Worm (Caenorhabditis elegans) whole organism, L2 larva: ENCODE results near the gene chdh-1.

Experiments used
- C34F6.9 ChIP-seq: fragments of 150-350 bp; optimal IDR thresholded peaks from 2 replicates; lab custom pipeline; 2014; ENCODE audit warnings: missing biosample characterization, missing genetic modification characterization
- F13H6.1 ChIP-seq: sonication (generic microtip); optimal IDR thresholded peaks from 2 replicates; lab custom pipeline; 2016; ENCODE audit warnings: missing genetic modification characterization, missing compliant biosample characterization
- R02D3.7 ChIP-seq: fragments of 150-350 bp; optimal IDR thresholded peaks from 2 replicates; lab custom pipeline; 2014; ENCODE audit warnings: missing biosample characterization, missing genetic modification characterization
- Y55F3AM.14 ChIP-seq: fragments of 200-800 bp; sonication (Bioruptor generic); optimal IDR thresholded peaks from 2 replicates; lab custom pipeline; 2018; ENCODE audit warnings: mild to moderate bottlenecking, missing genetic modification characterization, missing compliant biosample characterization
- ZK546.5 ChIP-seq: sonication (generic microtip); optimal IDR thresholded peaks from 2 replicates; lab custom pipeline; 2017; ENCODE audit warnings: missing biosample characterization, missing genetic modification characterization
- alr-1 ChIP-seq: fragments of 150-350 bp; optimal IDR thresholded peaks from 2 replicates; lab custom pipeline; 2014; ENCODE audit warnings: missing biosample characterization, missing genetic modification characterization
- aly-2 ChIP-seq: fragments of 150-350 bp; optimal IDR thresholded peaks from 2 replicates; lab custom pipeline; 2014; ENCODE audit warnings: missing biosample characterization, missing genetic modification characterization
- ama-1 ChIP-seq: fragments of 150-350 bp; optimal IDR thresholded peaks from 2 replicates; lab custom pipeline; 2018; ENCODE audit warnings: inconsistent platforms
- blmp-1 ChIP-seq: sonication (generic microtip); optimal IDR thresholded peaks from 2 replicates; lab custom pipeline; 2017; ENCODE audit warnings: missing genetic modification characterization, mild to moderate bottlenecking, missing compliant biosample characterization, antibody characterized with exemption, moderate library complexity; ENCODE audit not compliant: insufficient read depth
- ceh-16 ChIP-seq: fragments of 150-350 bp; optimal IDR thresholded peaks from 2 replicates; lab custom pipeline; 2014; ENCODE audit warnings: missing biosample characterization, missing genetic modification characterization
- ceh-82 ChIP-seq: fragments of 150-350 bp; optimal IDR thresholded peaks from 2 replicates; lab custom pipeline; 2014; ENCODE audit warnings: missing biosample characterization, missing genetic modification characterization
- crh-2 ChIP-seq: sonication (generic microtip); optimal IDR thresholded peaks from 2 replicates; lab custom pipeline; 2017; ENCODE audit warnings: missing biosample characterization, missing genetic modification characterization
- dmd-4 ChIP-seq: sonication (generic microtip); optimal IDR thresholded peaks from 2 replicates; lab custom pipeline; 2017; ENCODE audit warnings: missing biosample characterization, missing genetic modification characterization
- egl-27 ChIP-seq: sonication (generic microtip); optimal IDR thresholded peaks from 3 replicates; lab custom pipeline; 2017; ENCODE audit warnings: missing biosample characterization, missing genetic modification reagents, missing genetic modification characterization
- elt-1 ChIP-seq: fragments of 150-350 bp; optimal IDR thresholded peaks from 2 replicates; lab custom pipeline; 2014; ENCODE audit warnings: missing biosample characterization, missing genetic modification characterization
- elt-3 ChIP-seq: sonication (generic microtip); optimal IDR thresholded peaks from 2 replicates; lab custom pipeline; 2017; ENCODE audit warnings: missing biosample characterization, missing genetic modification characterization
- fos-1 ChIP-seq: fragments of 150-350 bp; optimal IDR thresholded peaks from 2 replicates; lab custom pipeline; 2014; ENCODE audit warnings: missing biosample characterization, missing genetic modification characterization
- gmeb-1 ChIP-seq: fragments of 150-350 bp; optimal IDR thresholded peaks from 2 replicates; lab custom pipeline; 2014; ENCODE audit warnings: missing biosample characterization, missing genetic modification characterization
- lin-11 ChIP-seq: fragments of 150-350 bp; sonication (generic microtip); optimal IDR thresholded peaks from 2 replicates; lab custom pipeline; 2014; ENCODE audit warnings: missing biosample characterization, missing genetic modification characterization, inconsistent platforms, mixed read lengths
- lin-13 ChIP-seq: fragments of 150-350 bp; optimal IDR thresholded peaks from 2 replicates; lab custom pipeline; 2014; ENCODE audit warnings: missing biosample characterization, missing genetic modification reagents, missing genetic modification characterization
- lin-39 ChIP-seq: fragments of 150-350 bp; optimal IDR thresholded peaks from 2 replicates; lab custom pipeline; 2014; ENCODE audit warnings: missing biosample characterization, missing genetic modification reagents, missing genetic modification characterization
- lsy-2 ChIP-seq, 2 experiments: fragments of 150-350 bp in 1 of 2; sonication (generic microtip) in 1 of 2; optimal IDR thresholded peaks; 2 replicates each; lab custom pipeline; 2014 to 2017; ENCODE audit warnings: missing biosample characterization in 2 of 2, missing genetic modification characterization in 2 of 2
- mab-5 ChIP-seq: fragments of 150-350 bp; optimal IDR thresholded peaks from 2 replicates; lab custom pipeline; 2014; ENCODE audit warnings: missing biosample characterization, missing genetic modification characterization
- mbf-1 ChIP-seq: sonication (generic microtip); optimal IDR thresholded peaks from 2 replicates; lab custom pipeline; 2017; ENCODE audit warnings: missing biosample characterization, missing genetic modification characterization
- mdl-1 ChIP-seq, 2 experiments: fragments of 150-350 bp in 1 of 2; sonication (generic microtip) in 1 of 2; optimal IDR thresholded peaks; 2 replicates each; lab custom pipeline; 2017; ENCODE audit warnings: missing biosample characterization in 2 of 2, missing genetic modification characterization in 2 of 2
- nhr-10 ChIP-seq: sonication (generic microtip); optimal IDR thresholded peaks from 2 replicates; lab custom pipeline; 2017; ENCODE audit warnings: missing biosample characterization, missing genetic modification characterization
- nhr-11 ChIP-seq: fragments of 150-350 bp; optimal IDR thresholded peaks from 2 replicates; lab custom pipeline; 2014; ENCODE audit warnings: missing biosample characterization, missing genetic modification characterization
- nhr-12 ChIP-seq: fragments of 150-350 bp; optimal IDR thresholded peaks from 2 replicates; lab custom pipeline; 2014; ENCODE audit warnings: missing biosample characterization, missing genetic modification characterization
- nhr-129 ChIP-seq: fragments of 150-350 bp; optimal IDR thresholded peaks from 2 replicates; lab custom pipeline; 2014; ENCODE audit warnings: missing biosample characterization, missing genetic modification characterization
- nhr-21 ChIP-seq: fragments of 150-350 bp; optimal IDR thresholded peaks from 2 replicates; lab custom pipeline; 2014; ENCODE audit warnings: missing biosample characterization, missing genetic modification characterization
- nhr-23 ChIP-seq: fragments of 150-350 bp; optimal IDR thresholded peaks from 2 replicates; lab custom pipeline; 2014; ENCODE audit warnings: missing biosample characterization, missing genetic modification reagents, missing genetic modification characterization
- nhr-237 ChIP-seq: fragments of 150-350 bp; optimal IDR thresholded peaks from 2 replicates; lab custom pipeline; 2014; ENCODE audit warnings: missing biosample characterization, missing genetic modification characterization
- nhr-25 ChIP-seq: fragments of 150-350 bp; sonication (generic microtip); optimal IDR thresholded peaks from 3 replicates; lab custom pipeline; 2014; ENCODE audit warnings: missing biosample characterization, missing genetic modification characterization
- nhr-6 ChIP-seq: fragments of 150-350 bp; optimal IDR thresholded peaks from 2 replicates; lab custom pipeline; 2014; ENCODE audit warnings: missing biosample characterization, missing genetic modification characterization
- nhr-77 ChIP-seq: fragments of 150-350 bp; optimal IDR thresholded peaks from 2 replicates; lab custom pipeline; 2014; ENCODE audit warnings: missing biosample characterization, missing genetic modification characterization
- peb-1 ChIP-seq: fragments of 150-350 bp; optimal IDR thresholded peaks from 2 replicates; lab custom pipeline; 2014; ENCODE audit warnings: missing biosample characterization, missing genetic modification characterization
- sem-4 ChIP-seq: fragments of 150-350 bp; optimal IDR thresholded peaks from 2 replicates; lab custom pipeline; 2014; ENCODE audit warnings: missing biosample characterization, missing genetic modification reagents, missing genetic modification characterization
- skn-1 ChIP-seq: sonication (generic microtip); optimal IDR thresholded peaks from 2 replicates; lab custom pipeline; 2017; ENCODE audit warnings: missing biosample characterization, missing genetic modification characterization
- sma-3 ChIP-seq: sonication (generic microtip); optimal IDR thresholded peaks from 2 replicates; lab custom pipeline; 2016; ENCODE audit warnings: missing genetic modification reagents, missing genetic modification characterization, missing compliant biosample characterization
- sma-9 ChIP-seq, 2 experiments: fragments of 150-350 bp in 1 of 2; sonication (generic microtip) in 1 of 2; optimal IDR thresholded peaks; 2 replicates each; lab custom pipeline; 2014 to 2016; ENCODE audit warnings: missing genetic modification characterization in 2 of 2, mild to moderate bottlenecking in 1 of 2, missing biosample characterization in 1 of 2, missing compliant biosample characterization in 1 of 2, missing genetic modification reagents in 1 of 2, moderate library complexity in 1 of 2
- snpc-4 ChIP-seq: fragments of 150-350 bp; optimal IDR thresholded peaks from 2 replicates; lab custom pipeline; 2014; ENCODE audit warnings: missing biosample characterization, missing genetic modification characterization
- unc-39 ChIP-seq: fragments of 150-350 bp; optimal IDR thresholded peaks from 2 replicates; lab custom pipeline; 2014; ENCODE audit warnings: missing biosample characterization, missing genetic modification characterization
- unc-55 ChIP-seq: fragments of 150-350 bp; sonication (generic microtip); optimal IDR thresholded peaks from 3 replicates; lab custom pipeline; 2014; ENCODE audit warnings: missing biosample characterization, missing genetic modification reagents, missing genetic modification characterization
- unc-62 ChIP-seq: fragments of 150-350 bp; optimal IDR thresholded peaks from 2 replicates; lab custom pipeline; 2014; ENCODE audit warnings: missing biosample characterization, missing genetic modification reagents, missing genetic modification characterization
- zag-1 ChIP-seq: fragments of 150-350 bp; optimal IDR thresholded peaks from 2 replicates; lab custom pipeline; 2014; ENCODE audit warnings: missing biosample characterization, missing genetic modification characterization
- ztf-1 ChIP-seq: fragments of 200-800 bp; sonication (Bioruptor generic); conservative IDR thresholded peaks from 2 replicates; pipeline ENCODE4 v1.3.6; 2022; ENCODE audit warnings: missing genetic modification characterization, missing compliant biosample characterization
- ztf-11 ChIP-seq: sonication (generic microtip); optimal IDR thresholded peaks from 2 replicates; lab custom pipeline; 2017; ENCODE audit warnings: missing biosample characterization, missing genetic modification characterization
- ztf-4 ChIP-seq: fragments of 150-350 bp; optimal IDR thresholded peaks from 2 replicates; lab custom pipeline; 2014; ENCODE audit warnings: missing biosample characterization, missing genetic modification characterization

Gene chdh-1

ce11 chrII:8740326-8740949 lies 41.7 kb upstream of the chdh-1 start:
- no peak for TF ChIP-seq nhr-237 (tag; lab: Kevin White, UChicago)
- no peak for TF ChIP-seq mab-5 (tag; lab: Kevin White, UChicago)
- TF ChIP-seq nhr-23 (tag; lab: Kevin White, UChicago): no peak
- TF ChIP-seq blmp-1: peak; percentile 39
- TF ChIP-seq nhr-11: no peak
- no peak for TF ChIP-seq ztf-11 (tag; lab: Kevin White, UChicago)
- TF ChIP-seq nhr-129 (tag; lab: Kevin White, UChicago): peak; percentile 41
- no peak for TF ChIP-seq R02D3.7 (tag; lab: Kevin White, UChicago)
- no peak for TF ChIP-seq aly-2 (tag; lab: Kevin White, UChicago)
- TF ChIP-seq Y55F3AM.14 (GFP tag; lab: Kevin White, UChicago): peak; percentile 46
- TF ChIP-seq elt-3 (tag; lab: Kevin White, UChicago): no peak
- no peak for TF ChIP-seq nhr-12 (tag; lab: Kevin White, UChicago)
- peak; percentile 5 for TF ChIP-seq lin-13 (GFP tag; lab: Kevin White, UChicago)
- TF ChIP-seq ama-1 (lab: Kevin White, UChicago): no peak
- TF ChIP-seq mbf-1: no peak
- TF ChIP-seq crh-2 (tag; lab: Kevin White, UChicago): peak; percentile 79
- TF ChIP-seq ztf-4 (tag; lab: Kevin White, UChicago): no peak
- no peak for TF ChIP-seq snpc-4 (tag; lab: Kevin White, UChicago)
- TF ChIP-seq skn-1 (tag; lab: Kevin White, UChicago): no peak
- no peak for TF ChIP-seq nhr-77 (tag; lab: Kevin White, UChicago)
- no peak for TF ChIP-seq sem-4 (tag; lab: Kevin White, UChicago)
- peak; percentile 77 for TF ChIP-seq fos-1 (tag; lab: Kevin White, UChicago)
- no peak for TF ChIP-seq alr-1 (tag; lab: Kevin White, UChicago)
- peak; percentile 63 for TF ChIP-seq nhr-21 (tag; lab: Kevin White, UChicago)
- TF ChIP-seq peb-1: no peak
- no peak for TF ChIP-seq ZK546.5 (tag; lab: Kevin White, UChicago)
- peak in 1 of 2 experiments; percentile 40 for TF ChIP-seq lsy-2 (tag; optimal IDR thresholded peaks at IDR 0.05; lab: Kevin White, UChicago)
- TF ChIP-seq nhr-6 (tag; lab: Kevin White, UChicago): peak; percentile 34
- no peak for TF ChIP-seq nhr-10
- peak; percentile 58 to 62 for TF ChIP-seq mdl-1 (tag; optimal IDR thresholded peaks at IDR 0.05; lab: Kevin White, UChicago)
- peak; percentile 14 for TF ChIP-seq gmeb-1
- no peak for TF ChIP-seq lin-11 (tag; lab: Kevin White, UChicago)
- TF ChIP-seq F13H6.1 (tag; lab: Kevin White, UChicago): peak; percentile 42
- TF ChIP-seq zag-1: no peak
- no peak for TF ChIP-seq sma-3 (GFP tag; lab: Kevin White, UChicago)
- no peak for TF ChIP-seq unc-62 (GFP tag; lab: Kevin White, UChicago)
- peak; percentile 77 for TF ChIP-seq nhr-25 (tag; lab: Kevin White, UChicago)
- TF ChIP-seq egl-27 (tag; lab: Kevin White, UChicago): peak; percentile 38
- no peak for TF ChIP-seq unc-55 (GFP tag; lab: Kevin White, UChicago)
- no peak for TF ChIP-seq unc-39 (tag; lab: Kevin White, UChicago)
- no peak for TF ChIP-seq dmd-4 (tag; lab: Kevin White, UChicago)
- peak; percentile 99 for TF ChIP-seq sma-9 (GFP tag; optimal IDR thresholded peaks at IDR 0.05; lab: Kevin White, UChicago)
- no peak for TF ChIP-seq sma-9 (tag; optimal IDR thresholded peaks at IDR 0.05; lab: Kevin White, UChicago)
- TF ChIP-seq ceh-16 (tag; lab: Kevin White, UChicago): no peak
- no peak for TF ChIP-seq elt-1 (tag; lab: Kevin White, UChicago)
- TF ChIP-seq ztf-1 (GFP tag; lab: Robert Waterston, UW): no peak
- no peak for TF ChIP-seq lin-39
- no peak for TF ChIP-seq ceh-82 (tag; lab: Kevin White, UChicago)
- no peak for TF ChIP-seq C34F6.9
